Worm (Caenorhabditis elegans): ENCODE data around the gene srh-56.

- no peak for TF ChIP-seq ztf-29 (GFP tag; IDR thresholded peaks at IDR 0.05)
- no peak for TF ChIP-seq tab-1 (GFP tag; IDR thresholded peaks at IDR 0.05)
Measured at ce11 chrV:2722555-2722954, 49.1 kb upstream of the srh-56 start, which contains the start of gene srg-60.

All from whole organism, midembryonic.